Worm (Caenorhabditis elegans) whole organism, L4/young adult: ENCODE data around the gene Y73B6BL.37.

Experiments used
- W03F9.2 ChIP-seq: fragments of 150-350 bp; optimal IDR thresholded peaks from 2 replicates; lab custom pipeline; 2014; ENCODE audit warnings: missing biosample characterization, missing genetic modification characterization
- him-1 ChIP-seq: sonication (generic microtip); optimal IDR thresholded peaks from 2 replicates; lab custom pipeline; 2016; ENCODE audit warnings: missing genotype, missing genetic modification reagents, missing genetic modification characterization, missing compliant biosample characterization

DNA sequence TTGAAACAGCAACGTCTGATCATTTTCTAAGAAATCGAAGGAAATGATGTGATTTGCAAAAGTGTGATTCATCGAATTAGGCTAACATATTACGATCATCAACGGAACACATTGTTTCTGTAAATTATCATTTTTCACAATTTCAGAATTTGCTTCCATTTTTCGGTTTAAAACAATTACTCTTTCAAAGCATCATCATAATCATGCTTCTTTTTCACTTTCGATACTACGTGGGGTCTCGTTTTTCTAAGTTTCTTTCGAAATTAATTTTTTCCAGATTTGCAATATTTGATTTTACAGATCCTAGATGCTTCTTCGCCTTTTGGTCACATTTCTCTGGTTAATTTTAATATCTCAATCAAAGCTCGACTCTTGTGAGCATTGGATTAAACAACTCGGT lies 6.9 kb upstream of the Y73B6BL.37 start, which contains the start of gene tyr-6:
- no peak for TF ChIP-seq him-1
- TF ChIP-seq W03F9.2 (tag; lab: Kevin White, UChicago), result no peak
